Worm (Caenorhabditis elegans): Measurements from ENCODE around the gene pqn-41.

- TF ChIP-seq him-1 (tag; optimal IDR thresholded peaks at IDR 0.05) (no peak), W03F9.2 (tag; optimal IDR thresholded peaks at IDR 0.05) (no peak)
These were observed 25.5 kb upstream of the pqn-41 start for ce11 chrIII:1880221-1880620.
